Worm (Caenorhabditis elegans): ENCODE results near the gene amt-2.
A peak's percentile ranks its signal among the peaks of the same experiment; 100 is the strongest.

amt-2 gene

DNA sequence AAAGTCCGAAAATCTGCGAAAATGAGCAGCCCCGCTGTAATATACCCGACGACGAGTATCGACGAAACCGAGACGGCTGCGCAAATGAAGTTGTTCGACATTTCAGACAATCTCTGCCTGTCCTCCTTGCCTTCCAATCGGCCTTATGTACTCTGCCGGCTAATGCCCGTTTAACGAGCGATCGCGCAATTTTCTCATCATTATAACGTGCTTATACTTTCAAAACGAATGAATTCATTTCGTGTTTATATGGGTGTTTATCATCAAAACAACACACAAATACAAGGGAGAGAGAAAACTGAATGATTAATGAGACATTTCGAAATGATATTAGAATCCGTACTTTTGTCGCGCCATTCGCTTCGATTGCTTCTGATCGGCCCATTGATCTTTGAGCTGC is 48.8 kb downstream of the amt-2 start, which contains the start of gene col-132:
col-132 (minus strand) TSS at position 101 of the 400 bp plus-strand sequence.
- TF ChIP-seq dmd-4 (tag; optimal IDR thresholded peaks at IDR 0.05) (no peak), nhr-129 (tag; optimal IDR thresholded peaks at IDR 0.05) (no peak), nhr-23 (tag; optimal IDR thresholded peaks at IDR 0.05) (no peak), nhr-12 (tag; optimal IDR thresholded peaks at IDR 0.05) (no peak), mdl-1 (tag; optimal IDR thresholded peaks at IDR 0.05) (no peak), skn-1 (tag; optimal IDR thresholded peaks at IDR 0.05) (no peak), mbf-1 (tag; optimal IDR thresholded peaks at IDR 0.05) (no peak), sem-4 (tag; optimal IDR thresholded peaks at IDR 0.05) (no peak)

ce11 chrIV:13093677-13094076 is 51.5 kb downstream of the amt-2 start, which contains the start of the genes prcc-1 and C39E9.12:
Gene prcc-1 (minus strand): TSS chrIV:13093795.
Gene C39E9.12 (plus strand): TSS chrIV:13094007.
- no peak for TF ChIP-seq ztf-11 (tag; optimal IDR thresholded peaks at IDR 0.05)
- TF ChIP-seq nhr-10 (tag; optimal IDR thresholded peaks at IDR 0.05) = no peak
- TF ChIP-seq dmd-4 (tag; optimal IDR thresholded peaks at IDR 0.05) = no peak
- TF ChIP-seq lin-11 (tag; optimal IDR thresholded peaks at IDR 0.05) = no peak
- no peak for TF ChIP-seq ztf-4 (tag; optimal IDR thresholded peaks at IDR 0.05)
- no peak for TF ChIP-seq zag-1 (tag; optimal IDR thresholded peaks at IDR 0.05)
- no peak for TF ChIP-seq lin-13 (GFP tag; optimal IDR thresholded peaks at IDR 0.05)
- no peak for TF ChIP-seq unc-39 (tag; optimal IDR thresholded peaks at IDR 0.05)
- peak; percentile 54 for TF ChIP-seq sma-9 (GFP tag; optimal IDR thresholded peaks at IDR 0.05)
- TF ChIP-seq sma-9 (tag; optimal IDR thresholded peaks at IDR 0.05) = no peak
- no peak for TF ChIP-seq Y55F3AM.14 (GFP tag; optimal IDR thresholded peaks at IDR 0.05)
- peak; percentile 76 for TF ChIP-seq crh-2 (tag; optimal IDR thresholded peaks at IDR 0.05)
- no peak for TF ChIP-seq nhr-25 (tag; optimal IDR thresholded peaks at IDR 0.05)
- TF ChIP-seq mbf-1 (tag; optimal IDR thresholded peaks at IDR 0.05) = no peak
- peak; percentile 44 for TF ChIP-seq snpc-4 (tag; optimal IDR thresholded peaks at IDR 0.05)
- TF ChIP-seq nhr-129 (tag; optimal IDR thresholded peaks at IDR 0.05) = peak; percentile 96
- TF ChIP-seq nhr-11 (tag; optimal IDR thresholded peaks at IDR 0.05) = no peak
- TF ChIP-seq ZK546.5 (tag; optimal IDR thresholded peaks at IDR 0.05) = no peak
- TF ChIP-seq elt-1 (tag; optimal IDR thresholded peaks at IDR 0.05) = no peak
- peak; percentile 47 for TF ChIP-seq sma-3 (GFP tag; optimal IDR thresholded peaks at IDR 0.05)
- TF ChIP-seq nhr-77 (tag; optimal IDR thresholded peaks at IDR 0.05) = no peak
- no peak for TF ChIP-seq alr-1 (tag; optimal IDR thresholded peaks at IDR 0.05)
- no peak for TF ChIP-seq peb-1 (tag; optimal IDR thresholded peaks at IDR 0.05)
- TF ChIP-seq nhr-21 (tag; optimal IDR thresholded peaks at IDR 0.05) = no peak
- TF ChIP-seq mab-5 (tag; optimal IDR thresholded peaks at IDR 0.05) = no peak
- no peak for TF ChIP-seq F13H6.1 (tag; optimal IDR thresholded peaks at IDR 0.05)
- TF ChIP-seq nhr-6 (tag; optimal IDR thresholded peaks at IDR 0.05) = peak; percentile 23
- peak; percentile 94 for TF ChIP-seq unc-55 (GFP tag; optimal IDR thresholded peaks at IDR 0.05)
- no peak for TF ChIP-seq sem-4 (tag; optimal IDR thresholded peaks at IDR 0.05)
- TF ChIP-seq aly-2 (tag; optimal IDR thresholded peaks at IDR 0.05) = no peak
- TF ChIP-seq lsy-2 (tag; optimal IDR thresholded peaks at IDR 0.05) = peak; percentile 31 to 86
- TF ChIP-seq gmeb-1 (tag; optimal IDR thresholded peaks at IDR 0.05) = peak; percentile 87
- TF ChIP-seq egl-27 (tag; optimal IDR thresholded peaks at IDR 0.05) = peak; percentile 6
- TF ChIP-seq C34F6.9 (tag; optimal IDR thresholded peaks at IDR 0.05) = peak; percentile 86
- no peak for TF ChIP-seq elt-3 (tag; optimal IDR thresholded peaks at IDR 0.05)
- TF ChIP-seq blmp-1 (tag; optimal IDR thresholded peaks at IDR 0.05; ENCODE audit: insufficient read depth) = no peak
- peak; percentile 32 for TF ChIP-seq fos-1 (tag; optimal IDR thresholded peaks at IDR 0.05)
- TF ChIP-seq mdl-1 (tag; optimal IDR thresholded peaks at IDR 0.05) = no peak

ce11 chrIV:13095462-13095861 is 53.3 kb downstream of the amt-2 start, which contains the start of gene rfc-3:
Gene rfc-3 (plus strand): TSS chrIV:13095762.
- TF ChIP-seq crh-2 (tag; optimal IDR thresholded peaks at IDR 0.05) (no peak), Y55F3AM.14 (GFP tag; optimal IDR thresholded peaks at IDR 0.05) (no peak), lin-13 (GFP tag; optimal IDR thresholded peaks at IDR 0.05) (no peak), egl-27 (tag; optimal IDR thresholded peaks at IDR 0.05) (no peak), mbf-1 (tag; optimal IDR thresholded peaks at IDR 0.05) (no peak), lsy-2 (tag; optimal IDR thresholded peaks at IDR 0.05) (no peak), snpc-4 (tag; optimal IDR thresholded peaks at IDR 0.05) (no peak), nhr-129 (tag; optimal IDR thresholded peaks at IDR 0.05) (no peak)
